Worm (Caenorhabditis elegans) whole organism, L4/young adult: Measurements from ENCODE around the gene atp-2.

Experiments used
- W03F9.2 ChIP-seq: fragments of 150-350 bp; optimal IDR thresholded peaks from 2 replicates; lab custom pipeline; 2014; ENCODE audit warnings: missing biosample characterization, missing genetic modification characterization
- him-1 ChIP-seq: sonication (generic microtip); optimal IDR thresholded peaks from 2 replicates; lab custom pipeline; 2016; ENCODE audit warnings: missing genotype, missing genetic modification reagents, missing genetic modification characterization, missing compliant biosample characterization

- TF ChIP-seq him-1 (tag; lab: Kevin White, UChicago) (no peak), W03F9.2 (tag; lab: Kevin White, UChicago) (no peak)
These were observed 47.0 kb upstream of the atp-2 start for ce11 chrIII:5181217-5181616.
